Fruit fly (Drosophila melanogaster) whole organism, embryonic: Measurements from ENCODE around the gene CG13893.
A peak's percentile ranks its signal among the peaks of the same experiment; 100 is the strongest.

ENCODE experiments used
- Antp ChIP-seq: fragments of 200-800 bp; sonication (Bioruptor generic); optimal IDR thresholded peaks from 3 replicates; lab custom pipeline; 2016; ENCODE audit warnings: missing biosample characterization, missing genetic modification characterization
- CG10462 ChIP-seq: fragments of 200-800 bp; sonication (Bioruptor generic); optimal IDR thresholded peaks from 2 replicates; lab custom pipeline; 2016; ENCODE audit warnings: missing biosample characterization, missing genetic modification characterization
- CG12299 ChIP-seq: fragments of 200-800 bp; sonication (Bioruptor generic); optimal IDR thresholded peaks from 2 replicates; lab custom pipeline; 2018; ENCODE audit warnings: missing biosample characterization, mild to moderate bottlenecking, missing genetic modification characterization
- CG13624 ChIP-seq: fragments of 200-800 bp; sonication (Bioruptor generic); optimal IDR thresholded peaks from 2 replicates; lab custom pipeline; 2016; ENCODE audit warnings: missing biosample characterization, missing genetic modification characterization
- CG14667 ChIP-seq: fragments of 200-800 bp; sonication (Bioruptor generic); IDR thresholded peaks from 2 replicates; pipeline ENCODE4 v1.3.6; 2022; ENCODE audit warnings: missing biosample characterization, missing genetic modification characterization
- CG14860 ChIP-seq: fragments of 200-800 bp; sonication (Bioruptor generic); IDR thresholded peaks from 3 replicates; pipeline ENCODE4 v1.3.6; 2022; ENCODE audit warnings: missing biosample characterization, missing genetic modification characterization; ENCODE audit not compliant: partially characterized antibody
- CG15011 ChIP-seq: fragments of 200-800 bp; sonication (Bioruptor generic); optimal IDR thresholded peaks from 3 replicates; lab custom pipeline; 2018; ENCODE audit warnings: missing biosample characterization, mild to moderate bottlenecking, missing genetic modification characterization
- CG1602 ChIP-seq: fragments of 200-800 bp; sonication (Bioruptor generic); optimal IDR thresholded peaks from 3 replicates; lab custom pipeline; 2016; ENCODE audit warnings: missing biosample characterization, missing genetic modification characterization
- CG1603 ChIP-seq: fragments of 200-800 bp; sonication (Bioruptor generic); optimal IDR thresholded peaks from 2 replicates; lab custom pipeline; 2019; ENCODE audit warnings: missing biosample characterization, mild to moderate bottlenecking, missing genetic modification characterization, moderate library complexity
- CG16815 ChIP-seq: fragments of 200-800 bp; sonication (Bioruptor generic); optimal IDR thresholded peaks from 3 replicates; lab custom pipeline; 2017; ENCODE audit warnings: missing biosample characterization, mild to moderate bottlenecking, missing genetic modification characterization
- CG17612 ChIP-seq: fragments of 200-800 bp; sonication (Bioruptor generic); IDR thresholded peaks from 2 replicates; pipeline ENCODE4 v1.3.6; 2022; ENCODE audit warnings: missing biosample characterization, missing genetic modification characterization
- CG17802 ChIP-seq: fragments of 200-800 bp; sonication (Bioruptor generic); optimal IDR thresholded peaks from 2 replicates; lab custom pipeline; 2018; ENCODE audit warnings: missing biosample characterization, mild to moderate bottlenecking, missing genetic modification characterization, moderate library complexity
- CG18262 ChIP-seq: fragments of 200-800 bp; optimal IDR thresholded peaks from 3 replicates; lab custom pipeline; 2019; ENCODE audit warnings: missing biosample characterization, mild to moderate bottlenecking, missing genetic modification characterization, moderate library complexity
- CG33213 ChIP-seq: fragments of 200-800 bp; sonication (Bioruptor generic); optimal IDR thresholded peaks from 3 replicates; lab custom pipeline; 2016; ENCODE audit warnings: missing biosample characterization, missing genetic modification characterization
- CG3407 ChIP-seq: fragments of 200-800 bp; sonication (Bioruptor generic); optimal IDR thresholded peaks from 2 replicates; lab custom pipeline; 2018; ENCODE audit warnings: missing biosample characterization, mild to moderate bottlenecking, missing genetic modification characterization
- CG4730 ChIP-seq: fragments of 200-800 bp; sonication (Bioruptor generic); IDR thresholded peaks from 2 replicates; pipeline ENCODE4 v1.3.6; 2022; ENCODE audit warnings: missing biosample characterization, missing genetic modification characterization
- CG4854 ChIP-seq: fragments of 200-800 bp; sonication (Bioruptor generic); optimal IDR thresholded peaks from 2 replicates; lab custom pipeline; 2016; ENCODE audit warnings: missing biosample characterization, missing genetic modification characterization, inconsistent platforms
- CG5180 ChIP-seq: fragments of 200-800 bp; sonication (Bioruptor generic); optimal IDR thresholded peaks from 3 replicates; lab custom pipeline; 2017; ENCODE audit warnings: missing biosample characterization, missing genetic modification characterization, mild to moderate bottlenecking, moderate library complexity, missing genetic modification reagents
- CG5953 ChIP-seq: fragments of 200-800 bp; sonication (Bioruptor generic); IDR thresholded peaks from 2 replicates; pipeline ENCODE4 v1.3.6; 2022; ENCODE audit warnings: missing biosample characterization, missing genetic modification characterization
- CG7928 ChIP-seq: fragments of 200-800 bp; sonication (Bioruptor generic); optimal IDR thresholded peaks from 2 replicates; lab custom pipeline; 2017; ENCODE audit warnings: missing biosample characterization, mild to moderate bottlenecking, missing genetic modification characterization
- CG8281 ChIP-seq: fragments of 200-800 bp; sonication (Bioruptor generic); optimal IDR thresholded peaks from 2 replicates; lab custom pipeline; 2018; ENCODE audit warnings: missing biosample characterization, mild to moderate bottlenecking, missing genetic modification characterization, moderate library complexity
- CG9437 ChIP-seq: fragments of 200-800 bp; sonication (Bioruptor generic); optimal IDR thresholded peaks from 2 replicates; lab custom pipeline; 2018; ENCODE audit warnings: missing biosample characterization, mild to moderate bottlenecking, missing genetic modification characterization
- CG9727 ChIP-seq: fragments of 200-800 bp; sonication (Bioruptor generic); optimal IDR thresholded peaks from 3 replicates; lab custom pipeline; 2017; ENCODE audit warnings: missing biosample characterization, mild to moderate bottlenecking, missing genetic modification characterization
- CG9797 ChIP-seq: fragments of 200-800 bp; sonication (Bioruptor generic); optimal IDR thresholded peaks from 3 replicates; lab custom pipeline; 2018; ENCODE audit warnings: missing biosample characterization, mild to moderate bottlenecking, missing genetic modification characterization
- CrebB ChIP-seq: fragments of 200-800 bp; sonication (Bioruptor generic); optimal IDR thresholded peaks from 3 replicates; lab custom pipeline; 2018; ENCODE audit warnings: missing biosample characterization, mild to moderate bottlenecking, missing genetic modification characterization
- Fer2 ChIP-seq: fragments of 200-800 bp; sonication (Bioruptor generic); optimal IDR thresholded peaks from 2 replicates; lab custom pipeline; 2018; ENCODE audit warnings: missing biosample characterization, mild to moderate bottlenecking, missing genetic modification characterization, moderate library complexity
- H15 ChIP-seq: fragments of 200-800 bp; sonication (Bioruptor generic); IDR thresholded peaks from 3 replicates; pipeline ENCODE4 v1.3.6; 2022; ENCODE audit warnings: missing biosample characterization, missing genetic modification characterization
- Lhr ChIP-seq: fragments of 200-800 bp; sonication (Bioruptor generic); optimal IDR thresholded peaks from 3 replicates; lab custom pipeline; 2017; ENCODE audit warnings: mild to moderate bottlenecking, missing biosample characterization, missing genetic modification reagents, missing genetic modification characterization
- Lim3 ChIP-seq: fragments of 200-800 bp; sonication (Bioruptor generic); IDR thresholded peaks from 2 replicates; pipeline ENCODE4 v1.3.6; 2022; ENCODE audit warnings: missing biosample characterization, missing genetic modification characterization
- NK7.1 ChIP-seq: fragments of 200-800 bp; sonication (Bioruptor generic); optimal IDR thresholded peaks from 3 replicates; lab custom pipeline; 2016; ENCODE audit warnings: missing biosample characterization, missing genetic modification characterization
- Pdp1 ChIP-seq, 2 experiments: fragments of 200-800 bp; sonication (Bioruptor generic); optimal IDR thresholded peaks; 3 replicates each; lab custom pipeline; 2016; ENCODE audit warnings: missing biosample characterization in 2 of 2, missing genetic modification characterization in 2 of 2, mild to moderate bottlenecking in 1 of 2, moderate library complexity in 1 of 2
- Scr ChIP-seq: fragments of 200-800 bp; sonication (Bioruptor generic); IDR thresholded peaks from 2 replicates; pipeline ENCODE4 v1.3.6; 2022; ENCODE audit warnings: missing biosample characterization, missing genetic modification characterization; ENCODE audit not compliant: partially characterized antibody
- Xrp1 ChIP-seq: fragments of 200-800 bp; sonication (Bioruptor generic); IDR thresholded peaks from 2 replicates; pipeline ENCODE4 v1.3.6; 2022; ENCODE audit warnings: missing biosample characterization, missing genetic modification characterization
- da ChIP-seq: fragments of 200-800 bp; sonication (Bioruptor generic); optimal IDR thresholded peaks from 2 replicates; lab custom pipeline; 2016; ENCODE audit warnings: missing biosample characterization, missing genetic modification characterization
- danr ChIP-seq: fragments of 200-800 bp; sonication (Bioruptor generic); IDR thresholded peaks from 2 replicates; pipeline ENCODE4 v1.3.6; 2022; ENCODE audit warnings: missing biosample characterization, missing genetic modification characterization
- dati ChIP-seq: fragments of 200-800 bp; sonication (Bioruptor generic); IDR thresholded peaks from 2 replicates; pipeline ENCODE4 v1.3.6; 2022; ENCODE audit warnings: missing biosample characterization, missing genetic modification characterization
- dimm ChIP-seq: fragments of 200-800 bp; sonication (Bioruptor generic); IDR thresholded peaks from 2 replicates; pipeline ENCODE4 v1.3.6; 2022; ENCODE audit warnings: missing biosample characterization, missing genetic modification characterization
- fu2 ChIP-seq: fragments of 200-800 bp; sonication (Bioruptor generic); optimal IDR thresholded peaks from 2 replicates; lab custom pipeline; 2016; ENCODE audit warnings: missing biosample characterization, missing genetic modification characterization
- inv ChIP-seq: fragments of 200-800 bp; sonication (Bioruptor generic); IDR thresholded peaks from 2 replicates; pipeline ENCODE4 v1.3.6; 2022; ENCODE audit warnings: missing biosample characterization, missing genetic modification characterization; ENCODE audit not compliant: partially characterized antibody
- kay ChIP-seq: fragments of 200-800 bp; sonication (Bioruptor generic); optimal IDR thresholded peaks from 2 replicates; lab custom pipeline; 2016; ENCODE audit warnings: missing biosample characterization, missing genetic modification characterization
- lbe ChIP-seq: fragments of 200-800 bp; sonication (Bioruptor generic); optimal IDR thresholded peaks from 2 replicates; lab custom pipeline; 2016; ENCODE audit warnings: missing biosample characterization, mild to moderate bottlenecking, missing genetic modification characterization
- lola ChIP-seq, 3 experiments: fragments of >200 bp in 2 of 3; fragments of 200-800 bp in 1 of 3; sonication (Bioruptor generic) in 1 of 3; optimal IDR thresholded peaks; 2 replicates each; lab custom pipeline; 2017 to 2019; ENCODE audit warnings: missing biosample characterization in 3 of 3, missing genetic modification characterization in 3 of 3, mild to moderate bottlenecking in 1 of 3, moderate library complexity in 1 of 3
- lov ChIP-seq, 2 experiments: fragments of 200-800 bp in 1 of 2; fragments of >200 bp in 1 of 2; sonication (Bioruptor generic) in 1 of 2; IDR thresholded peaks in 1 of 2; optimal IDR thresholded peaks in 1 of 2; 2 replicates in 1 of 2; 3 replicates in 1 of 2; pipeline versions ENCODE4 v1.3.6 to Lab custom; 2017 to 2022; ENCODE audit warnings: missing biosample characterization in 1 of 2, missing genetic modification characterization in 1 of 2
- mam ChIP-seq: fragments of 200-800 bp; sonication (Bioruptor generic); optimal IDR thresholded peaks from 3 replicates; lab custom pipeline; 2016; ENCODE audit warnings: missing biosample characterization, missing genetic modification characterization
- pum ChIP-seq: fragments of 200-800 bp; sonication (Bioruptor generic); optimal IDR thresholded peaks from 2 replicates; lab custom pipeline; 2016; ENCODE audit warnings: missing biosample characterization, missing genetic modification characterization
- run ChIP-seq: fragments of 200-800 bp; sonication (Bioruptor generic); optimal IDR thresholded peaks from 3 replicates; lab custom pipeline; 2018; ENCODE audit warnings: missing biosample characterization, mild to moderate bottlenecking, missing genetic modification characterization
- sr ChIP-seq: fragments of 200-800 bp; sonication (Bioruptor generic); IDR thresholded peaks from 3 replicates; pipeline ENCODE4 v1.3.6; 2022; ENCODE audit warnings: missing biosample characterization, missing genetic modification characterization
- trem ChIP-seq: fragments of 200-800 bp; optimal IDR thresholded peaks from 3 replicates; lab custom pipeline; 2019; ENCODE audit warnings: missing biosample characterization, mild to moderate bottlenecking, missing genetic modification characterization, moderate library complexity
- tx ChIP-seq: fragments of 200-800 bp; sonication (Bioruptor generic); optimal IDR thresholded peaks from 2 replicates; lab custom pipeline; 2016; ENCODE audit warnings: missing biosample characterization, missing genetic modification characterization

The CG13893 gene

DNA sequence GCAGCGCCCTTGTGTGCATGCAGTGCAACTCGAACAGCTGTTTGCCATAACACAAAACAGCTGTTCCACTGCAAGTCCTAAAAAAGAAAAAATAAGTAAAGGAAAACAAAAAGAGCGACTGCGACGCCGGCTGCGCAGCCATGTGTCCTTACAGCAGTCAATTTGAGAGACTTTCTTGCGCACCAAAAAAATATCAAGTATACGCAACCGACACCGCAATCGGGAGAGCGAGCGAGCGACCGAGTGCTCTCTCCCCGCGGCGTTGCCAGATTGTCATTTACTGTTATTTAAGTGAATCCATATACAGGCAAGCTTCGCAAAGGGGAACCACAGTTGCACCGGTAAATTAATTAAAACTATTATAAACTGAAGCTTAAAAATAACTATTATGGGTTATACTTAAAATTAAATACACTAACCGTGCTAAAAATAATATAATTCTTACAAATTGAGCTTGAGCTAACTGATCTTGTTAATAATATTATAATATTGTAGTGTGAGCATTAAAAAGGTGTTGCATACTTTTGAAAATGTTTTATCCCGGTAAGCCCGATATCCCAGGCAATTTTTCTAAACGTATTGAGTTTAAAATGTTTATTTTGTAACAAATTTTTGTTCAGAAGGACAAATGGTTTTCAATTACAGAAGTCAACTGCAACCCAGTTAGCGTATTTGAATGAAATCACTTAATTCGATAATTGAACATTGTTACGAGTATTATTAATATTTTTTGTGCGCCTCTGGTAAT is 26.3 kb upstream of the CG13893 start (continued):
- TF ChIP-seq CG16815 (GFP tag; lab: Kevin White, UChicago), result peak; percentile 26
- TF ChIP-seq CG7928, result no peak
- TF ChIP-seq CG4854, result no peak
- no peak for TF ChIP-seq inv (GFP tag; lab: Robert Waterston, UW)
- no peak for TF ChIP-seq lov (optimal IDR thresholded peaks at IDR 0.05; lab: Kevin White, UChicago)
- TF ChIP-seq lov (GFP tag; IDR thresholded peaks at IDR 0.05; lab: Robert Waterston, UW), result peak; percentile 72; the same call in 1 of the 3 replicates
- TF ChIP-seq CG9727, result no peak
- TF ChIP-seq lola (GFP tag; optimal IDR thresholded peaks at IDR 0.05; lab: Kevin White, UChicago), result no peak
- TF ChIP-seq CG13624 (GFP tag; lab: Kevin White, UChicago), result no peak
- TF ChIP-seq CG14667, result peak; percentile 56
- TF ChIP-seq Lim3, result no peak
- TF ChIP-seq CG33213 (GFP tag; lab: Kevin White, UChicago), result no peak
- no peak for TF ChIP-seq CG8281 (tag; lab: Kevin White, UChicago)
- peak; percentile 8 for TF ChIP-seq trem (tag; lab: Kevin White, UChicago)
- TF ChIP-seq CG17802 (tag; lab: Kevin White, UChicago), result no peak
- peak; percentile 8 for TF ChIP-seq CG5180 (GFP tag; lab: Kevin White, UChicago)
- no peak for TF ChIP-seq dimm
- peak; percentile 32 for TF ChIP-seq CG9437 (GFP tag; lab: Kevin White, UChicago)
- TF ChIP-seq CG17612 (GFP tag; lab: Robert Waterston, UW), result no peak
- TF ChIP-seq fu2, result no peak
- TF ChIP-seq kay (GFP tag; lab: Kevin White, UChicago), result no peak
- no peak for TF ChIP-seq Fer2
- peak; percentile 30 for TF ChIP-seq CG1603
- peak; percentile 9 for TF ChIP-seq CG1602 (GFP tag; lab: Kevin White, UChicago)
- no peak for TF ChIP-seq CG14860
- TF ChIP-seq CG10462, result peak; percentile 35
- TF ChIP-seq CG5953 (GFP tag; lab: Robert Waterston, UW), result peak; percentile 51; the same call in 1 of the 2 replicates
- no peak for TF ChIP-seq CG4730 (GFP tag; lab: Robert Waterston, UW)
- TF ChIP-seq lbe (GFP tag; lab: Kevin White, UChicago), result no peak
- TF ChIP-seq da (GFP tag; lab: Kevin White, UChicago), result no peak
- no peak for TF ChIP-seq NK7.1 (GFP tag; lab: Kevin White, UChicago)
- TF ChIP-seq CG15011 (GFP tag; lab: Kevin White, UChicago), result no peak
- TF ChIP-seq pum (GFP tag; lab: Kevin White, UChicago), result no peak
- TF ChIP-seq danr (GFP tag; lab: Robert Waterston, UW), result no peak
- TF ChIP-seq CG18262 (tag; lab: Kevin White, UChicago), result peak; percentile 40
- no peak for TF ChIP-seq CG9797 (GFP tag; lab: Kevin White, UChicago)
- no peak for TF ChIP-seq Scr
- no peak for TF ChIP-seq run
- no peak for TF ChIP-seq CG3407
- no peak for TF ChIP-seq Lhr
- TF ChIP-seq Pdp1 (GFP tag; optimal IDR thresholded peaks at IDR 0.05; lab: Kevin White, UChicago), result peak in 1 of 2 experiments; percentile 86
- TF ChIP-seq mam, result peak; percentile 9
- TF ChIP-seq tx (GFP tag; lab: Kevin White, UChicago), result no peak
- no peak for TF ChIP-seq H15 (GFP tag; lab: Robert Waterston, UW)
- no peak for TF ChIP-seq CrebB (tag; lab: Kevin White, UChicago)
- TF ChIP-seq sr (GFP tag; lab: Robert Waterston, UW), result no peak
- no peak for TF ChIP-seq Antp (GFP tag; lab: Kevin White, UChicago)
- TF ChIP-seq dati (GFP tag; lab: Robert Waterston, UW), result no peak
- peak; percentile 50; the same call in 1 of the 2 replicates for TF ChIP-seq Xrp1 (GFP tag; lab: Robert Waterston, UW)
- TF ChIP-seq CG12299, result no peak
